Worm (Caenorhabditis elegans) whole organism, L2 larva: ENCODE measurements around the gene ugt-55.

ENCODE experiments used
- egl-27 ChIP-seq: sonication (generic microtip); optimal IDR thresholded peaks from 3 replicates; lab custom pipeline; 2017; ENCODE audit warnings: missing biosample characterization, missing genetic modification reagents, missing genetic modification characterization
- lin-39 ChIP-seq: fragments of 150-350 bp; optimal IDR thresholded peaks from 2 replicates; lab custom pipeline; 2014; ENCODE audit warnings: missing biosample characterization, missing genetic modification reagents, missing genetic modification characterization
- nhr-6 ChIP-seq: fragments of 150-350 bp; optimal IDR thresholded peaks from 2 replicates; lab custom pipeline; 2014; ENCODE audit warnings: missing biosample characterization, missing genetic modification characterization
- nhr-77 ChIP-seq: fragments of 150-350 bp; optimal IDR thresholded peaks from 2 replicates; lab custom pipeline; 2014; ENCODE audit warnings: missing biosample characterization, missing genetic modification characterization

ce11 chrV:12298184-12298583, 41.7 kb downstream of the ugt-55 start:
- TF ChIP-seq nhr-77: no peak
- TF ChIP-seq nhr-6 (tag; lab: Kevin White, UChicago): no peak
- no peak for TF ChIP-seq lin-39
- no peak for TF ChIP-seq egl-27 (tag; lab: Kevin White, UChicago)
